Worm (Caenorhabditis elegans): Measurements from ENCODE around the gene nfyc-1.

- TF ChIP-seq F57A8.1 (GFP tag; optimal IDR thresholded peaks at IDR 0.05) (no peak), B0261.1 (tag; optimal IDR thresholded peaks at IDR 0.05) (no peak), Y95B8A.8 (GFP tag; IDR thresholded peaks at IDR 0.05) (no peak), snpc-4 (GFP tag; optimal IDR thresholded peaks at IDR 0.05) (no peak), snpc-4 (tag; optimal IDR thresholded peaks at IDR 0.05) (no peak), ZK185.1 (tag; optimal IDR thresholded peaks at IDR 0.05; ENCODE audit: poor library complexity, severe bottlenecking) (no peak), F49E8.2 (tag; optimal IDR thresholded peaks at IDR 0.05; ENCODE audit: insufficient read depth) (no peak), T26A5.8 (tag; optimal IDR thresholded peaks at IDR 0.05) (no peak), ceh-100 (GFP tag; IDR thresholded peaks at IDR 0.05) (no peak), tlf-1 (GFP tag; optimal IDR thresholded peaks at IDR 0.05) (no peak), aptf-3 (GFP tag; IDR thresholded peaks at IDR 0.05) (no peak), cebp-2 (GFP tag; IDR thresholded peaks at IDR 0.05) (no peak), efl-1 (GFP tag; optimal IDR thresholded peaks at IDR 0.05) (no peak), ekl-4 (GFP tag; IDR thresholded peaks at IDR 0.05) (no peak), pha-4 (tag; optimal IDR thresholded peaks at IDR 0.05) (no peak)
Observed at ce11 chrII:87937-88336, 44.2 kb downstream of the nfyc-1 start.

Measured in whole organism, young adult.